Worm (Caenorhabditis elegans) whole organism, young adult: Measurements from ENCODE around the gene T05B4.10.

Experiments used
- F33H1.4 ChIP-seq: fragments of 200-800 bp; sonication (Bioruptor generic); IDR thresholded peaks from 2 replicates; pipeline ENCODE4 v1.3.6; 2022; ENCODE audit warnings: missing genetic modification reagents, missing genetic modification characterization, missing compliant biosample characterization
- F37B4.10 ChIP-seq: fragments of 200-800 bp; sonication (Bioruptor generic); IDR thresholded peaks from 2 replicates; pipeline ENCODE4 v1.3.6; 2022; ENCODE audit warnings: missing genetic modification characterization, missing compliant biosample characterization
- F55B11.4 ChIP-seq: sonication (generic microtip); optimal IDR thresholded peaks from 2 replicates; lab custom pipeline; 2016; ENCODE audit warnings: missing compliant biosample characterization, missing genetic modification characterization, borderline replicate concordance; ENCODE audit not compliant: insufficient read depth
- K11D2.4 ChIP-seq: fragments of 200-800 bp; sonication (Bioruptor generic); IDR thresholded peaks from 2 replicates; pipeline ENCODE4 v1.3.6; 2022; ENCODE audit warnings: missing genetic modification reagents, missing genetic modification characterization, missing compliant biosample characterization
- T07F8.4 ChIP-seq: sonication (generic microtip); optimal IDR thresholded peaks from 2 replicates; lab custom pipeline; 2016; ENCODE audit warnings: mild to moderate bottlenecking, missing genetic modification characterization, moderate library complexity, missing compliant biosample characterization
- Y79H2A.3 ChIP-seq: fragments of 200-800 bp; sonication (Bioruptor generic); conservative IDR thresholded peaks from 2 replicates; pipeline ENCODE4 v1.3.6; 2022; ENCODE audit warnings: missing genetic modification reagents, missing genetic modification characterization, missing compliant biosample characterization
- Y95B8A.8 ChIP-seq: fragments of 200-800 bp; sonication (Bioruptor generic); IDR thresholded peaks from 2 replicates; pipeline ENCODE4 v1.3.6; 2022; ENCODE audit warnings: missing genetic modification reagents, missing genetic modification characterization, missing compliant biosample characterization
- aptf-2 ChIP-seq: fragments of 200-800 bp; sonication (Bioruptor generic); conservative IDR thresholded peaks from 2 replicates; pipeline ENCODE4 v1.3.6; 2022; ENCODE audit warnings: missing genetic modification reagents, missing genetic modification characterization, missing compliant biosample characterization
- attf-3 ChIP-seq: fragments of 200-800 bp; sonication (Bioruptor generic); conservative IDR thresholded peaks from 2 replicates; pipeline ENCODE4 v1.3.6; 2022; ENCODE audit warnings: missing genetic modification reagents, missing genetic modification characterization, missing compliant biosample characterization
- attf-5 ChIP-seq: fragments of 200-800 bp; sonication (Bioruptor generic); optimal IDR thresholded peaks from 2 replicates; lab custom pipeline; 2018; ENCODE audit warnings: mild to moderate bottlenecking, missing genetic modification characterization, missing compliant biosample characterization
- bed-2 ChIP-seq: fragments of 200-800 bp; sonication (Bioruptor generic); IDR thresholded peaks from 2 replicates; pipeline ENCODE4 v1.3.6; 2022; ENCODE audit warnings: missing genetic modification reagents, missing genetic modification characterization, missing compliant biosample characterization
- cebp-1 ChIP-seq, 2 experiments: fragments of 200-800 bp in 1 of 2; sonication (Bioruptor generic) in 1 of 2; sonication (generic microtip) in 1 of 2; IDR thresholded peaks in 1 of 2; optimal IDR thresholded peaks in 1 of 2; 2 replicates each; pipeline versions ENCODE4 v1.3.6 to Lab custom; 2017 to 2022; ENCODE audit warnings: missing compliant biosample characterization in 2 of 2, missing genetic modification characterization in 2 of 2, mild to moderate bottlenecking in 1 of 2, missing genetic modification reagents in 1 of 2, moderate library complexity in 1 of 2
- ceh-27 ChIP-seq: fragments of 200-800 bp; sonication (Bioruptor generic); optimal IDR thresholded peaks from 2 replicates; lab custom pipeline; 2018; ENCODE audit warnings: mild to moderate bottlenecking, missing genetic modification characterization, moderate library complexity, missing compliant biosample characterization
- dox-1 ChIP-seq: fragments of 200-800 bp; sonication (Bioruptor generic); IDR thresholded peaks from 2 replicates; pipeline ENCODE4 v1.3.6; 2022; ENCODE audit warnings: missing genetic modification reagents, missing genetic modification characterization, missing compliant biosample characterization
- egrh-3 ChIP-seq: fragments of 200-800 bp; sonication (Bioruptor generic); IDR thresholded peaks from 2 replicates; pipeline ENCODE4 v1.3.6; 2022; ENCODE audit warnings: missing genetic modification reagents, missing genetic modification characterization, missing compliant biosample characterization
- ets-4 ChIP-seq: fragments of 200-800 bp; sonication (Bioruptor generic); optimal IDR thresholded peaks from 2 replicates; lab custom pipeline; 2018; ENCODE audit warnings: mild to moderate bottlenecking, missing genetic modification characterization, missing compliant biosample characterization
- hlh-12 ChIP-seq: sonication (generic microtip); optimal IDR thresholded peaks from 2 replicates; lab custom pipeline; 2016; ENCODE audit warnings: missing genetic modification characterization, missing compliant biosample characterization
- hmg-1.2 ChIP-seq: fragments of 200-800 bp; sonication (Bioruptor generic); IDR thresholded peaks from 2 replicates; pipeline ENCODE4 v1.3.6; 2022; ENCODE audit warnings: missing genetic modification reagents, missing genetic modification characterization, missing compliant biosample characterization
- hrde-1 ChIP-seq: sonication (generic microtip); optimal IDR thresholded peaks from 2 replicates; lab custom pipeline; 2016; ENCODE audit warnings: missing genetic modification characterization, mild to moderate bottlenecking, missing compliant biosample characterization, moderate library complexity, missing genotype, missing genetic modification reagents, borderline replicate concordance
- let-607 ChIP-seq, 2 experiments: fragments of 200-800 bp in 1 of 2; sonication (Bioruptor generic) in 1 of 2; sonication (generic microtip) in 1 of 2; optimal IDR thresholded peaks; 2 replicates each; lab custom pipeline; 2016 to 2018; ENCODE audit warnings: mild to moderate bottlenecking in 2 of 2, missing compliant biosample characterization in 2 of 2, missing genetic modification characterization in 2 of 2, moderate library complexity in 2 of 2, missing genotype in 1 of 2
- lin-35 ChIP-seq, 3 experiments: fragments of 150-350 bp in 2 of 3; sonication (generic microtip) in 1 of 3; optimal IDR thresholded peaks; 2 replicates each; lab custom pipeline; 2014 to 2018; ENCODE audit warnings: missing biosample characterization in 3 of 3, missing genetic modification characterization in 3 of 3, missing genetic modification reagents in 3 of 3
- lin-40 ChIP-seq: sonication (generic microtip); optimal IDR thresholded peaks from 2 replicates; lab custom pipeline; 2016; ENCODE audit warnings: missing genetic modification characterization, mild to moderate bottlenecking, missing compliant biosample characterization, missing genotype, missing genetic modification reagents
- lin-54 ChIP-seq: fragments of 200-800 bp; sonication (Bioruptor generic); optimal IDR thresholded peaks from 2 replicates; lab custom pipeline; 2018; ENCODE audit warnings: mild to moderate bottlenecking, missing genetic modification characterization, missing compliant biosample characterization
- lsl-1 ChIP-seq: fragments of 200-800 bp; sonication (Bioruptor generic); optimal IDR thresholded peaks from 2 replicates; lab custom pipeline; 2018; ENCODE audit warnings: mild to moderate bottlenecking, missing genetic modification characterization, moderate library complexity, missing compliant biosample characterization
- madf-6 ChIP-seq: fragments of 200-800 bp; sonication (Bioruptor generic); IDR thresholded peaks from 2 replicates; pipeline ENCODE4 v1.3.6; 2022; ENCODE audit warnings: missing genetic modification reagents, missing genetic modification characterization, missing compliant biosample characterization
- madf-8 ChIP-seq: fragments of 200-800 bp; sonication (Bioruptor generic); conservative IDR thresholded peaks from 2 replicates; pipeline ENCODE4 v1.3.6; 2022; ENCODE audit warnings: missing genetic modification reagents, missing genetic modification characterization, missing compliant biosample characterization
- mcd-1 ChIP-seq: fragments of 200-800 bp; sonication (Bioruptor generic); IDR thresholded peaks from 2 replicates; pipeline ENCODE4 v1.3.6; 2022; ENCODE audit warnings: missing genetic modification reagents, missing genetic modification characterization, missing compliant biosample characterization
- nfyb-1 ChIP-seq: fragments of 200-800 bp; sonication (Bioruptor generic); IDR thresholded peaks from 2 replicates; pipeline ENCODE4 v1.3.6; 2022; ENCODE audit warnings: missing genetic modification reagents, missing genetic modification characterization, missing compliant biosample characterization
- nhr-80 ChIP-seq: sonication (generic microtip); optimal IDR thresholded peaks from 2 replicates; lab custom pipeline; 2016; ENCODE audit warnings: missing genetic modification characterization, missing compliant biosample characterization
- pbrm-1 ChIP-seq: fragments of 200-800 bp; sonication (Bioruptor generic); IDR thresholded peaks from 2 replicates; pipeline ENCODE4 v1.3.6; 2022; ENCODE audit warnings: missing genetic modification reagents, missing genetic modification characterization, missing compliant biosample characterization
- repo-1 ChIP-seq: sonication (generic microtip); optimal IDR thresholded peaks from 2 replicates; lab custom pipeline; 2017; ENCODE audit warnings: mild to moderate bottlenecking, missing genetic modification characterization, missing compliant biosample characterization
- sea-2 ChIP-seq: fragments of 200-800 bp; sonication (Bioruptor generic); IDR thresholded peaks from 2 replicates; pipeline ENCODE4 v1.3.6; 2022; ENCODE audit warnings: missing genetic modification characterization, missing compliant biosample characterization
- snpc-4 ChIP-seq, 5 experiments: fragments of 150-350 bp in 1 of 5; sonication (generic microtip) in 4 of 5; optimal IDR thresholded peaks; 2 replicates each; lab custom pipeline; 2014 to 2018; ENCODE audit warnings: missing genetic modification characterization in 5 of 5, missing biosample characterization in 3 of 5, antibody characterized with exemption in 2 of 5, mild to moderate bottlenecking in 2 of 5, missing compliant biosample characterization in 2 of 5, missing genotype in 2 of 5, moderate library complexity in 2 of 5, missing genetic modification reagents in 1 of 5
- tbp1 ChIP-seq: fragments of 200-800 bp; sonication (Bioruptor generic); optimal IDR thresholded peaks from 2 replicates; lab custom pipeline; 2018; ENCODE audit warnings: mild to moderate bottlenecking, missing genetic modification characterization, missing compliant biosample characterization
- tbx-9 ChIP-seq: sonication (generic microtip); optimal IDR thresholded peaks from 2 replicates; lab custom pipeline; 2016; ENCODE audit warnings: borderline replicate concordance, missing genetic modification characterization, inconsistent platforms, missing compliant biosample characterization
- zfh-2 ChIP-seq: fragments of 200-800 bp; sonication (Bioruptor generic); conservative IDR thresholded peaks from 2 replicates; pipeline ENCODE4 v1.3.6; 2022; ENCODE audit warnings: missing genetic modification reagents, missing genetic modification characterization, missing compliant biosample characterization
- ztf-3 ChIP-seq: fragments of 200-800 bp; sonication (Bioruptor generic); optimal IDR thresholded peaks from 2 replicates; lab custom pipeline; 2018; ENCODE audit warnings: mild to moderate bottlenecking, missing genetic modification characterization, missing compliant biosample characterization

Gene T05B4.10

ce11 chrV:4152200-4152599, 31.7 kb upstream of the T05B4.10 start, which contains the start of gene Y45G5AM.6:
Y45G5AM.6 (minus strand) TSS chrV:4152300.
- TF ChIP-seq ztf-3, result no peak
- no peak for TF ChIP-seq repo-1
- TF ChIP-seq hrde-1 (tag; lab: Kevin White, UChicago), result no peak
- TF ChIP-seq dox-1 (GFP tag; lab: Robert Waterston, UW), result no peak
- no peak for TF ChIP-seq T07F8.4 (tag; lab: Kevin White, UChicago)
- no peak for TF ChIP-seq Y79H2A.3 (GFP tag; lab: Robert Waterston, UW)
- no peak for TF ChIP-seq pbrm-1
- TF ChIP-seq attf-3, result no peak
- no peak for TF ChIP-seq lsl-1
- TF ChIP-seq aptf-2 (GFP tag; lab: Robert Waterston, UW), result no peak
- no peak for TF ChIP-seq hlh-12 (tag; lab: Kevin White, UChicago)
- no peak for TF ChIP-seq bed-2 (GFP tag; lab: Robert Waterston, UW)

DNA sequence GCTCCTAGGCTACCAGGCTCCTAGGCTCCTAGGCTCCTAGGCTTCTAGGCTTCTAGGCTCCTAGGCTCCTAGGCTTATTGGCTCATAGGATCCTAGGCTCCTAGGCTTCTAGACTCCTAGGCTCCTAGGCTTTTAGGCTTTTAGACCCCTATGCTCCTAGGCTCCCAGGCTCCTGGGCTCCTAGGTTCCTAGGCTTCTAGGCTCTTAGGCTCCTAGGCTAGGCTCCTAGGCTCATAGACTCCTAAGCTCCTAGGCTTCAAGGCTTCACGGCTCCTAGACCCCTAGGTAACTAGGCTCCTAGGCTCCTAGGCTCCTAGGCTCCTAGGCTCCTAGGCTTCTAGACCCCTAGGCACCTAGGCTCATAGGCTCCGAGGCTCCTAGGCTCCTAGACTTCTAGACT, 30.9 kb upstream of the T05B4.10 start:
- no peak for TF ChIP-seq Y95B8A.8 (GFP tag; lab: Robert Waterston, UW)
- no peak for TF ChIP-seq hlh-12 (tag; lab: Kevin White, UChicago)
- no peak for TF ChIP-seq tbx-9 (tag; lab: Kevin White, UChicago)
- no peak for TF ChIP-seq hmg-1.2
- peak; percentile 59 for TF ChIP-seq zfh-2 (GFP tag; lab: Robert Waterston, UW)

DNA sequence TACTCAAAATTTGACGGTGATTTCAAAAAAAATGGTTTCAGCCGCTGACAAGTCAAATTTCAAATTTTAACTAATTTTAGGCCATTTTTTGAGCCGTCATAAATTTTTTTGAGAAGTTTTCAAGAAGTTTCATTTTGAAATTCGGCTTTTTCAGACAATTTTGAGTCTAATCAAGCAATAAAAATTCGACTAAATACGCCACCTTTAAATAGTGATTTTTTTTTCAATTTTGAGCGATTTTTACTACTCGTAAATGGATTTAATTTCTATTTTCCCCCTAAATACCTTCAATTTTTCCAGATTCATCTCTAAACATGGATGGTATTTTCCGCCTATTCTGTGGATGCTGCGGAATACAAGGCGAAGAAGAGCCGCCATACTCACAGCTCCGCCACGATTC, 23.7 kb upstream of the T05B4.10 start, which contains the start of gene Y45G5AL.1:
Y45G5AL.1 (plus strand) TSS at position 301 of the 400 bp plus-strand sequence.
- no peak for TF ChIP-seq lsl-1
- TF ChIP-seq madf-8 (GFP tag; lab: Robert Waterston, UW), result no peak
- TF ChIP-seq F37B4.10 (GFP tag; lab: Robert Waterston, UW), result no peak

DNA sequence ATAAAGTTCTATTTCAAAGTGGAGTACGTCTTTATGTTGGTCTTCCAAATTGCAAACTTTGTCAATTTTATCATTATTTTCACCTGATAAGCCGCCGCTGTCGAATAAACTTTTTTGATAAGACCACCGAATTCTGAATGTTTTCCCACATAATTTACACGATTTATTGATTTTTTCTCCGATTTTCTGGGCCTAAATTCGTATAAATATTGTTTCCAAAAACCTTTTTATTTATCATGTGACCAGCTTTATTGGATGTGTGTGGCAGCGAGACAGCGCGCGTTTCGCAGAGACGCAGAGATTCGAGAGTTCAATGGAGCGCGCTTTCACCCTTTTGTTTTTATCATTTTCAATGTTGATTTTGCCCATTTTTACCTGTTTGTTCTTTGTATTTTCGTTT, 22.5 kb upstream of the T05B4.10 start:
- TF ChIP-seq hmg-1.2 (peak; percentile 97), zfh-2 (GFP tag; lab: Robert Waterston, UW) (no peak; the same call in 1 of the 2 replicates), mcd-1 (GFP tag; lab: Robert Waterston, UW) (peak; percentile 96), nhr-80 (tag; lab: Kevin White, UChicago) (peak; percentile 71), ceh-27 (GFP tag; lab: Kevin White, UChicago) (peak; percentile 29), F55B11.4 (tag; lab: Kevin White, UChicago) (no peak), F33H1.4 (GFP tag; lab: Robert Waterston, UW) (peak; percentile 31; the same call in 1 of the 2 replicates), lin-40 (peak; percentile 78), dox-1 (GFP tag; lab: Robert Waterston, UW) (peak; percentile 72), snpc-4 (GFP tag; optimal IDR thresholded peaks at IDR 0.05; lab: Kevin White, UChicago) (no peak), snpc-4 (tag; optimal IDR thresholded peaks at IDR 0.05; lab: Kevin White, UChicago) (peak in 3 of 4 experiments; percentile 7 to 37 (median 23)), ets-4 (GFP tag; lab: Kevin White, UChicago) (no peak), nfyb-1 (GFP tag; lab: Robert Waterston, UW) (0 out of 2 replicates have a peak, but pooled peaks have one; percentile 24), pbrm-1 (0 out of 2 replicates have a peak, but pooled peaks have one; percentile 31), sea-2 (GFP tag; lab: Robert Waterston, UW) (no peak), egrh-3 (GFP tag; lab: Robert Waterston, UW) (no peak), lin-54 (GFP tag; lab: Kevin White, UChicago) (peak; percentile 44), attf-5 (GFP tag; lab: Kevin White, UChicago) (peak; percentile 56), lin-35 (GFP tag; optimal IDR thresholded peaks at IDR 0.05; lab: Kevin White, UChicago) (peak in 1 of 3 experiments; percentile 47), madf-6 (peak; percentile 50; the same call in 1 of the 2 replicates), tbp1 (peak; percentile 23), K11D2.4 (GFP tag; lab: Robert Waterston, UW) (peak; percentile 52; the same call in 1 of the 2 replicates), lsl-1 (peak; percentile 3), let-607 (tag; optimal IDR thresholded peaks at IDR 0.05; lab: Kevin White, UChicago) (no peak), cebp-1 (GFP tag; IDR thresholded peaks at IDR 0.05; lab: Robert Waterston, UW) (no peak), cebp-1 (tag; optimal IDR thresholded peaks at IDR 0.05; lab: Kevin White, UChicago) (peak; percentile 59)
